Fruit fly (Drosophila melanogaster) whole organism, prepupa: ENCODE results near the gene CG44227.
A peak's percentile ranks its signal among the peaks of the same experiment; 100 is the strongest.

Experiments used
- Blimp-1 ChIP-seq: fragments of 200-800 bp; sonication (Bioruptor generic); optimal IDR thresholded peaks from 3 replicates; lab custom pipeline; 2017; ENCODE audit warnings: missing biosample characterization, missing genetic modification characterization, mild to moderate bottlenecking, moderate library complexity, missing genetic modification reagents
- CG10669 ChIP-seq: fragments of 200-800 bp; sonication (Bioruptor generic); optimal IDR thresholded peaks from 3 replicates; lab custom pipeline; 2018; ENCODE audit warnings: missing biosample characterization, mild to moderate bottlenecking, missing genetic modification characterization, moderate library complexity
- CG11902 ChIP-seq: fragments of 200-800 bp; sonication (Bioruptor generic); optimal IDR thresholded peaks from 3 replicates; lab custom pipeline; 2016; ENCODE audit warnings: missing biosample characterization, missing genetic modification characterization
- CG15336 ChIP-seq: fragments of 200-800 bp; sonication (Bioruptor generic); IDR thresholded peaks from 2 replicates; pipeline ENCODE4 v1.3.6; 2022; ENCODE audit warnings: missing biosample characterization, missing genetic modification characterization
- CG1621 ChIP-seq: fragments of 200-800 bp; sonication (Bioruptor generic); optimal IDR thresholded peaks from 3 replicates; lab custom pipeline; 2018; ENCODE audit warnings: missing biosample characterization, mild to moderate bottlenecking, missing genetic modification characterization
- CG32006 ChIP-seq: fragments of 200-800 bp; sonication (Bioruptor generic); optimal IDR thresholded peaks from 3 replicates; lab custom pipeline; 2017; ENCODE audit warnings: missing biosample characterization, mild to moderate bottlenecking, missing genetic modification characterization
- CG34406 ChIP-seq: fragments of 200-800 bp; sonication (Bioruptor generic); optimal IDR thresholded peaks from 3 replicates; lab custom pipeline; 2016; ENCODE audit warnings: missing biosample characterization, missing genetic modification characterization
- CG3919 ChIP-seq: fragments of 200-800 bp; sonication (Bioruptor generic); optimal IDR thresholded peaks from 3 replicates; lab custom pipeline; 2016; ENCODE audit warnings: missing biosample characterization, missing genetic modification characterization
- CG4318 ChIP-seq: fragments of 200-800 bp; sonication (Bioruptor generic); optimal IDR thresholded peaks from 3 replicates; lab custom pipeline; 2017; ENCODE audit warnings: missing biosample characterization, mild to moderate bottlenecking, missing genetic modification characterization
- CG6276 ChIP-seq: fragments of 200-800 bp; sonication (Bioruptor generic); optimal IDR thresholded peaks from 2 replicates; lab custom pipeline; 2017; ENCODE audit warnings: missing biosample characterization, mild to moderate bottlenecking, missing genetic modification characterization
- CG6792 ChIP-seq: fragments of 200-800 bp; sonication (Bioruptor generic); optimal IDR thresholded peaks from 3 replicates; lab custom pipeline; 2016; ENCODE audit warnings: missing biosample characterization, missing genetic modification characterization
- CG6808 ChIP-seq: fragments of 200-800 bp; sonication (Bioruptor generic); optimal IDR thresholded peaks from 3 replicates; lab custom pipeline; 2017; ENCODE audit warnings: missing biosample characterization, missing genetic modification characterization, mild to moderate bottlenecking, moderate library complexity, missing genetic modification reagents
- CG6854 ChIP-seq: fragments of 200-800 bp; sonication (Bioruptor generic); optimal IDR thresholded peaks from 2 replicates; lab custom pipeline; 2017; ENCODE audit warnings: missing biosample characterization, mild to moderate bottlenecking, missing genetic modification characterization
- CG7368 ChIP-seq: fragments of 200-800 bp; sonication (Bioruptor generic); optimal IDR thresholded peaks from 3 replicates; lab custom pipeline; 2016; ENCODE audit warnings: missing biosample characterization, missing genetic modification characterization
- CG8119 ChIP-seq: fragments of 200-800 bp; sonication (Bioruptor generic); IDR thresholded peaks from 3 replicates; pipeline ENCODE4 v1.3.6; 2022; ENCODE audit warnings: missing biosample characterization, missing genetic modification characterization
- CG8319 ChIP-seq: fragments of 200-800 bp; sonication (Bioruptor generic); optimal IDR thresholded peaks from 3 replicates; lab custom pipeline; 2016; ENCODE audit warnings: missing biosample characterization, missing genetic modification characterization
- CG8632 ChIP-seq: fragments of 200-800 bp; sonication (Bioruptor generic); optimal IDR thresholded peaks from 3 replicates; lab custom pipeline; 2016; ENCODE audit warnings: missing biosample characterization, missing genetic modification characterization
- Eip78C ChIP-seq: fragments of 200-800 bp; sonication (Bioruptor generic); peaks from one replicate; lab custom pipeline; 2016; ENCODE audit warnings: missing biosample characterization, missing genetic modification characterization
- Eip93F ChIP-seq: fragments of 200-800 bp; sonication (Bioruptor generic); optimal IDR thresholded peaks from 2 replicates; lab custom pipeline; 2016; ENCODE audit warnings: missing biosample characterization, mild to moderate bottlenecking, missing genetic modification characterization
- Ets21C ChIP-seq: fragments of 200-800 bp; sonication (Bioruptor generic); optimal IDR thresholded peaks from 3 replicates; lab custom pipeline; 2016; ENCODE audit warnings: missing biosample characterization, missing genetic modification characterization
- Ets96B ChIP-seq: fragments of 200-800 bp; optimal IDR thresholded peaks from 2 replicates; lab custom pipeline; 2019; ENCODE audit warnings: missing biosample characterization, mild to moderate bottlenecking, missing genetic modification characterization, moderate library complexity
- Hr38 ChIP-seq: sonication (Bioruptor generic); optimal IDR thresholded peaks from 2 replicates; lab custom pipeline; 2016; ENCODE audit warnings: missing biosample characterization, missing genetic modification characterization
- Hr39 ChIP-seq: fragments of 200-800 bp; sonication (Bioruptor generic); optimal IDR thresholded peaks from 2 replicates; lab custom pipeline; 2016; ENCODE audit warnings: missing biosample characterization, missing genetic modification characterization
- Hr4 ChIP-seq: fragments of 200-800 bp; sonication (Bioruptor generic); optimal IDR thresholded peaks from 3 replicates; lab custom pipeline; 2016; ENCODE audit warnings: missing biosample characterization, missing genetic modification characterization
- Met ChIP-seq: fragments of 200-800 bp; sonication (Bioruptor generic); optimal IDR thresholded peaks from 3 replicates; lab custom pipeline; 2016; ENCODE audit warnings: missing biosample characterization, missing genetic modification characterization
- OdsH ChIP-seq: fragments of 200-800 bp; sonication (Bioruptor generic); optimal IDR thresholded peaks from 3 replicates; lab custom pipeline; 2016; ENCODE audit warnings: missing biosample characterization, missing genetic modification characterization
- Smox ChIP-seq: fragments of 200-800 bp; sonication (Bioruptor generic); optimal IDR thresholded peaks from 3 replicates; lab custom pipeline; 2016; ENCODE audit warnings: missing biosample characterization, missing genetic modification characterization
- Sox102F ChIP-seq: fragments of 200-800 bp; sonication (Bioruptor generic); optimal IDR thresholded peaks from 2 replicates; lab custom pipeline; 2016; ENCODE audit warnings: missing biosample characterization, mild to moderate bottlenecking, missing genetic modification characterization
- Sox14 ChIP-seq: fragments of 200-800 bp; sonication (Bioruptor generic); optimal IDR thresholded peaks from 3 replicates; lab custom pipeline; 2016; ENCODE audit warnings: missing biosample characterization, missing genetic modification characterization
- Sox15 ChIP-seq: fragments of 200-800 bp; sonication (Bioruptor generic); optimal IDR thresholded peaks from 3 replicates; lab custom pipeline; 2016; ENCODE audit warnings: missing biosample characterization, missing genetic modification characterization
- achi ChIP-seq: fragments of 200-800 bp; sonication (Bioruptor generic); optimal IDR thresholded peaks from 3 replicates; lab custom pipeline; 2016; ENCODE audit warnings: missing biosample characterization, missing genetic modification characterization
- acj6 ChIP-seq: fragments of 200-800 bp; sonication (Bioruptor generic); optimal IDR thresholded peaks from 3 replicates; lab custom pipeline; 2016; ENCODE audit warnings: missing biosample characterization, missing genetic modification characterization
- dsx ChIP-seq: fragments of 200-800 bp; optimal IDR thresholded peaks from 3 replicates; lab custom pipeline; 2019; ENCODE audit warnings: missing biosample characterization, mild to moderate bottlenecking, missing genetic modification characterization, moderate library complexity; ENCODE audit not compliant: poor library complexity, severe bottlenecking
- esn ChIP-seq: fragments of 200-800 bp; sonication (Bioruptor generic); optimal IDR thresholded peaks from 2 replicates; lab custom pipeline; 2016; ENCODE audit warnings: missing biosample characterization, mild to moderate bottlenecking, missing genetic modification characterization, moderate library complexity
- fd59A ChIP-seq: fragments of 200-800 bp; sonication (Bioruptor generic); optimal IDR thresholded peaks from 2 replicates; lab custom pipeline; 2017; ENCODE audit warnings: missing biosample characterization, mild to moderate bottlenecking, missing genetic modification characterization, missing genetic modification reagents
- fd85E ChIP-seq: fragments of 200-800 bp; sonication (Bioruptor generic); optimal IDR thresholded peaks from 3 replicates; lab custom pipeline; 2016; ENCODE audit warnings: missing biosample characterization, missing genetic modification characterization
- fkh ChIP-seq: fragments of 200-800 bp; sonication (Bioruptor generic); optimal IDR thresholded peaks from 3 replicates; lab custom pipeline; 2017; ENCODE audit warnings: missing biosample characterization, mild to moderate bottlenecking, missing genetic modification characterization, moderate library complexity
- lz ChIP-seq: fragments of 200-800 bp; sonication (Bioruptor generic); optimal IDR thresholded peaks from 3 replicates; lab custom pipeline; 2016; ENCODE audit warnings: missing biosample characterization, missing genetic modification characterization
- net ChIP-seq: fragments of 200-800 bp; sonication (Bioruptor generic); optimal IDR thresholded peaks from 3 replicates; lab custom pipeline; 2016; ENCODE audit warnings: missing biosample characterization, missing genetic modification characterization
- salr ChIP-seq, 2 experiments: fragments of 200-800 bp; sonication (Bioruptor generic); optimal IDR thresholded peaks; 3 replicates each; lab custom pipeline; 2016 to 2018; ENCODE audit warnings: missing biosample characterization in 2 of 2, missing genetic modification characterization in 2 of 2, mild to moderate bottlenecking in 1 of 2
- spab ChIP-seq: fragments of 200-800 bp; sonication (Bioruptor generic); optimal IDR thresholded peaks from 2 replicates; lab custom pipeline; 2017; ENCODE audit warnings: missing biosample characterization, mild to moderate bottlenecking, missing genetic modification characterization, missing genetic modification reagents
- ss ChIP-seq, 2 experiments: fragments of 200-800 bp; sonication (Bioruptor generic); optimal IDR thresholded peaks; 2 replicates in 1 of 2; 3 replicates in 1 of 2; lab custom pipeline; 2017 to 2018; ENCODE audit warnings: mild to moderate bottlenecking in 2 of 2, missing biosample characterization in 2 of 2, missing genetic modification characterization in 2 of 2, moderate library complexity in 1 of 2
- svp ChIP-seq: fragments of 200-800 bp; sonication (Bioruptor generic); peaks from one replicate; lab custom pipeline; 2016; ENCODE audit warnings: missing biosample characterization, missing genetic modification characterization
- topi ChIP-seq: fragments of 200-800 bp; sonication (Bioruptor generic); optimal IDR thresholded peaks from 3 replicates; lab custom pipeline; 2016; ENCODE audit warnings: missing biosample characterization, missing genetic modification characterization
- vri ChIP-seq: fragments of 200-800 bp; sonication (Bioruptor generic); optimal IDR thresholded peaks from 3 replicates; lab custom pipeline; 2016; ENCODE audit warnings: missing biosample characterization, mild to moderate bottlenecking, missing genetic modification characterization

CG44227 gene

dm6 chr3R:8659907-8660660, 24.9 kb downstream of the CG44227 start (continued):
- TF ChIP-seq CG6276 (GFP tag; lab: Kevin White, UChicago): no peak
- TF ChIP-seq Eip93F: no peak
- TF ChIP-seq dsx (GFP tag; lab: Kevin White, UChicago): peak; percentile 1
- no peak for TF ChIP-seq salr (GFP tag; optimal IDR thresholded peaks at IDR 0.05; lab: Kevin White, UChicago)
- TF ChIP-seq Blimp-1 (GFP tag; lab: Kevin White, UChicago): peak; percentile 54
- TF ChIP-seq CG1621 (tag; lab: Kevin White, UChicago): peak; percentile 99
- TF ChIP-seq CG8119 (GFP tag; lab: Robert Waterston, UW): no peak

- TF ChIP-seq lz (GFP tag; lab: Kevin White, UChicago): peak; percentile 59
- TF ChIP-seq CG6854 (GFP tag; lab: Kevin White, UChicago): peak; percentile 40
- TF ChIP-seq Smox (GFP tag; lab: Kevin White, UChicago): peak; percentile 71
- no peak for TF ChIP-seq Hr38 (GFP tag; lab: Kevin White, UChicago)
- peak; percentile 80 for TF ChIP-seq esn
- TF ChIP-seq fkh (GFP tag; lab: Kevin White, UChicago): peak; percentile 29
- TF ChIP-seq Sox15 (GFP tag; lab: Kevin White, UChicago): no peak
- TF ChIP-seq vri: peak; percentile 84
- TF ChIP-seq dsx (GFP tag; lab: Kevin White, UChicago): peak; percentile 22
- peak; percentile 57 for TF ChIP-seq Ets21C (GFP tag; lab: Kevin White, UChicago)
- TF ChIP-seq CG10669 (GFP tag; lab: Kevin White, UChicago): peak; percentile 62
- TF ChIP-seq Eip78C (GFP tag; lab: Kevin White, UChicago): peak; percentile 92
- TF ChIP-seq CG1621 (tag; lab: Kevin White, UChicago): no peak
- peak; percentile 73 for TF ChIP-seq CG32006 (GFP tag; lab: Kevin White, UChicago)
- peak; percentile 50 to 59 for TF ChIP-seq ss (GFP tag; optimal IDR thresholded peaks at IDR 0.05; lab: Kevin White, UChicago)
- TF ChIP-seq fd85E (GFP tag; lab: Kevin White, UChicago): no peak
- peak; percentile 67 for TF ChIP-seq Hr39 (GFP tag; lab: Kevin White, UChicago)
- TF ChIP-seq achi (GFP tag; lab: Kevin White, UChicago): peak; percentile 68
- peak; percentile 87 for TF ChIP-seq svp (GFP tag; lab: Kevin White, UChicago)
- TF ChIP-seq CG8319: peak; percentile 12
- peak; percentile 78 for TF ChIP-seq Sox14 (GFP tag; lab: Kevin White, UChicago)
- TF ChIP-seq CG8632 (GFP tag; lab: Kevin White, UChicago): peak; percentile 48
- peak in 1 of 2 experiments; percentile 38 for TF ChIP-seq salr (GFP tag; optimal IDR thresholded peaks at IDR 0.05; lab: Kevin White, UChicago)
- peak; percentile 36 for TF ChIP-seq CG6792 (GFP tag; lab: Kevin White, UChicago)
- peak; percentile 54; the same call in 1 of the 2 replicates for TF ChIP-seq CG15336 (GFP tag; lab: Robert Waterston, UW)
- peak; percentile 58 for TF ChIP-seq spab (GFP tag; lab: Kevin White, UChicago)
- TF ChIP-seq CG4318 (GFP tag; lab: Kevin White, UChicago): peak; percentile 41
- no peak for TF ChIP-seq CG6276 (GFP tag; lab: Kevin White, UChicago)
- peak; percentile 5 for TF ChIP-seq fd59A (GFP tag; lab: Kevin White, UChicago)
- peak; percentile 62 for TF ChIP-seq topi (GFP tag; lab: Kevin White, UChicago)
- TF ChIP-seq Met (GFP tag; lab: Kevin White, UChicago): peak; percentile 74
- TF ChIP-seq net (GFP tag; lab: Kevin White, UChicago): peak; percentile 63
- TF ChIP-seq OdsH (GFP tag; lab: Kevin White, UChicago): peak; percentile 56
- 0 out of 3 replicates have a peak, but pooled peaks have one; percentile 28 for TF ChIP-seq CG8119 (GFP tag; lab: Robert Waterston, UW)
- TF ChIP-seq Eip93F: peak; percentile 62
- peak; percentile 47 for TF ChIP-seq CG34406 (GFP tag; lab: Kevin White, UChicago)
- TF ChIP-seq CG11902 (GFP tag; lab: Kevin White, UChicago): peak; percentile 2
- TF ChIP-seq CG3919 (GFP tag; lab: Kevin White, UChicago): peak; percentile 62
- peak; percentile 61 for TF ChIP-seq acj6
- peak; percentile 67 for TF ChIP-seq Hr4 (GFP tag; lab: Kevin White, UChicago)
- TF ChIP-seq CG6808: peak; percentile 64
- TF ChIP-seq Sox102F (GFP tag; lab: Kevin White, UChicago): peak; percentile 67
- peak; percentile 15 for TF ChIP-seq Ets96B (tag; lab: Kevin White, UChicago)
- peak; percentile 45 for TF ChIP-seq CG7368
Measured at dm6 chr3R:8659200-8659897, 25.6 kb downstream of the CG44227 start.
